Fruit fly (Drosophila melanogaster) whole organism, embryonic: ENCODE measurements around the gene CG33282.

ENCODE experiments used
- Abd-B ChIP-seq: fragments of 200-800 bp; sonication (Bioruptor generic); optimal IDR thresholded peaks from 2 replicates; lab custom pipeline; 2018; ENCODE audit warnings: missing biosample characterization, mild to moderate bottlenecking, missing genetic modification characterization, moderate library complexity
- Bdp1 ChIP-seq: fragments of 200-800 bp; sonication (Bioruptor generic); optimal IDR thresholded peaks from 3 replicates; lab custom pipeline; 2016; ENCODE audit warnings: missing biosample characterization, missing genetic modification characterization
- CG1024 ChIP-seq: fragments of 200-800 bp; sonication (Bioruptor generic); IDR thresholded peaks from 2 replicates; pipeline ENCODE4 v1.3.6; 2022; ENCODE audit warnings: missing biosample characterization, missing genetic modification characterization
- CG10366 ChIP-seq: fragments of 200-800 bp; sonication (Bioruptor generic); IDR thresholded peaks from 2 replicates; pipeline ENCODE4 v1.3.6; 2022; ENCODE audit warnings: missing biosample characterization, missing genetic modification characterization
- CG11085 ChIP-seq: fragments of 200-800 bp; sonication (Bioruptor generic); IDR thresholded peaks from 2 replicates; pipeline ENCODE4 v1.3.6; 2022; ENCODE audit warnings: missing biosample characterization, missing genetic modification characterization
- CG11398 ChIP-seq: fragments of 200-800 bp; sonication (Bioruptor generic); optimal IDR thresholded peaks from 2 replicates; lab custom pipeline; 2016; ENCODE audit warnings: missing biosample characterization, missing genetic modification characterization
- CG12071 ChIP-seq: fragments of 200-800 bp; sonication (Bioruptor generic); optimal IDR thresholded peaks from 3 replicates; lab custom pipeline; 2018; ENCODE audit warnings: missing biosample characterization, mild to moderate bottlenecking, missing genetic modification characterization
- CG12769 ChIP-seq: fragments of 200-800 bp; sonication (Bioruptor generic); optimal IDR thresholded peaks from 2 replicates; lab custom pipeline; 2019; ENCODE audit warnings: missing biosample characterization, mild to moderate bottlenecking, missing genetic modification characterization, moderate library complexity
- CG13894 ChIP-seq: fragments of 200-800 bp; sonication (Bioruptor generic); optimal IDR thresholded peaks from 3 replicates; lab custom pipeline; 2018; ENCODE audit warnings: missing biosample characterization, mild to moderate bottlenecking, missing genetic modification characterization, moderate library complexity
- CG14441 ChIP-seq: fragments of 200-800 bp; sonication (Bioruptor generic); IDR thresholded peaks from 2 replicates; pipeline ENCODE4 v1.3.6; 2022; ENCODE audit warnings: missing biosample characterization, missing genetic modification characterization
- CG15269 ChIP-seq: fragments of 200-800 bp; sonication (Bioruptor generic); optimal IDR thresholded peaks from 2 replicates; lab custom pipeline; 2018; ENCODE audit warnings: missing biosample characterization, mild to moderate bottlenecking, missing genetic modification characterization, moderate library complexity
- CG17359 ChIP-seq: fragments of 200-800 bp; sonication (Bioruptor generic); optimal IDR thresholded peaks from 3 replicates; lab custom pipeline; 2018; ENCODE audit warnings: missing biosample characterization, mild to moderate bottlenecking, missing genetic modification characterization, moderate library complexity
- CG17912 ChIP-seq: fragments of 200-800 bp; sonication (Bioruptor generic); optimal IDR thresholded peaks from 2 replicates; lab custom pipeline; 2018; ENCODE audit warnings: missing biosample characterization, mild to moderate bottlenecking, missing genetic modification characterization
- CG2120 ChIP-seq: fragments of 200-800 bp; sonication (Bioruptor generic); optimal IDR thresholded peaks from 3 replicates; lab custom pipeline; 2016; ENCODE audit warnings: missing biosample characterization, missing genetic modification characterization
- CG2199 ChIP-seq: fragments of 200-800 bp; sonication (Bioruptor generic); IDR thresholded peaks from 3 replicates; pipeline ENCODE4 v1.3.6; 2022; ENCODE audit warnings: missing biosample characterization, missing genetic modification characterization
- CG31388 ChIP-seq: fragments of 200-800 bp; sonication (Bioruptor generic); optimal IDR thresholded peaks from 2 replicates; lab custom pipeline; 2016; ENCODE audit warnings: missing biosample characterization, missing genetic modification characterization
- CG34376 ChIP-seq: fragments of 200-800 bp; sonication (Bioruptor generic); optimal IDR thresholded peaks from 2 replicates; lab custom pipeline; 2018; ENCODE audit warnings: missing biosample characterization, mild to moderate bottlenecking, missing genetic modification characterization
- CG4328 ChIP-seq: fragments of 200-800 bp; sonication (Bioruptor generic); optimal IDR thresholded peaks from 3 replicates; lab custom pipeline; 2017; ENCODE audit warnings: missing biosample characterization, missing genetic modification reagents, missing genetic modification characterization
- CG6813 ChIP-seq: fragments of 200-800 bp; sonication (Bioruptor generic); optimal IDR thresholded peaks from 2 replicates; lab custom pipeline; 2017; ENCODE audit warnings: missing biosample characterization, missing genetic modification characterization, mild to moderate bottlenecking, moderate library complexity, missing genetic modification reagents
- CG7271 ChIP-seq: fragments of 200-800 bp; sonication (Bioruptor generic); optimal IDR thresholded peaks from 2 replicates; lab custom pipeline; 2018; ENCODE audit warnings: missing biosample characterization, mild to moderate bottlenecking, missing genetic modification characterization, moderate library complexity
- CG8281 ChIP-seq: fragments of 200-800 bp; sonication (Bioruptor generic); optimal IDR thresholded peaks from 2 replicates; lab custom pipeline; 2018; ENCODE audit warnings: missing biosample characterization, mild to moderate bottlenecking, missing genetic modification characterization, moderate library complexity
- CG9215 ChIP-seq: fragments of 200-800 bp; sonication (Bioruptor generic); IDR thresholded peaks from 2 replicates; pipeline ENCODE4 v1.3.6; 2022; ENCODE audit warnings: missing biosample characterization, missing genetic modification characterization
- Dfd ChIP-seq, 2 experiments: fragments of >200 bp; optimal IDR thresholded peaks; 2 replicates each; lab custom pipeline; 2017; ENCODE audit warnings: missing biosample characterization in 2 of 2, missing genetic modification characterization in 2 of 2
- Dll ChIP-seq: fragments of 200-800 bp; sonication (Bioruptor generic); IDR thresholded peaks from 4 replicates; pipeline ENCODE4 v1.3.6; 2022; ENCODE audit warnings: missing biosample characterization, missing genetic modification characterization; ENCODE audit not compliant: partially characterized antibody
- E2f2 ChIP-seq: fragments of 200-800 bp; sonication (Bioruptor generic); IDR thresholded peaks from 2 replicates; pipeline ENCODE4 v1.3.6; 2022; ENCODE audit warnings: missing biosample characterization, missing genetic modification characterization
- Fer2 ChIP-seq: fragments of 200-800 bp; sonication (Bioruptor generic); optimal IDR thresholded peaks from 2 replicates; lab custom pipeline; 2018; ENCODE audit warnings: missing biosample characterization, mild to moderate bottlenecking, missing genetic modification characterization, moderate library complexity
- HHEX ChIP-seq: fragments of 200-800 bp; sonication (Bioruptor generic); optimal IDR thresholded peaks from 3 replicates; lab custom pipeline; 2017; ENCODE audit warnings: missing biosample characterization, mild to moderate bottlenecking, missing genetic modification characterization, missing genetic modification reagents
- Hmr ChIP-seq: fragments of 200-800 bp; sonication (Bioruptor generic); optimal IDR thresholded peaks from 3 replicates; lab custom pipeline; 2017; ENCODE audit warnings: mild to moderate bottlenecking, missing biosample characterization, missing genetic modification reagents, missing genetic modification characterization
- Opbp ChIP-seq: fragments of 200-800 bp; sonication (Bioruptor generic); IDR thresholded peaks from 3 replicates; pipeline ENCODE4 v1.3.6; 2022; ENCODE audit warnings: missing biosample characterization, missing genetic modification characterization; ENCODE audit not compliant: partially characterized antibody
- Sry-δ ChIP-seq: fragments of 200-800 bp; sonication (Bioruptor generic); optimal IDR thresholded peaks from 2 replicates; lab custom pipeline; 2016; ENCODE audit warnings: missing biosample characterization, missing genetic modification characterization
- Taf1 ChIP-seq: fragments of 200-800 bp; sonication (Bioruptor generic); IDR thresholded peaks from 2 replicates; pipeline ENCODE4 v1.3.6; 2022; ENCODE audit warnings: missing biosample characterization, missing genetic modification characterization
- Vsx1 ChIP-seq: fragments of 200-800 bp; sonication (Bioruptor generic); optimal IDR thresholded peaks from 2 replicates; lab custom pipeline; 2017; ENCODE audit warnings: missing biosample characterization, mild to moderate bottlenecking, missing genetic modification characterization, missing genetic modification reagents
- ac ChIP-seq: fragments of 200-800 bp; sonication (Bioruptor generic); optimal IDR thresholded peaks from 3 replicates; lab custom pipeline; 2017; ENCODE audit warnings: missing biosample characterization, mild to moderate bottlenecking, missing genetic modification characterization
- al ChIP-seq: fragments of 200-800 bp; sonication (Bioruptor generic); IDR thresholded peaks from 2 replicates; pipeline ENCODE4 v1.3.6; 2022; ENCODE audit warnings: missing biosample characterization, missing genetic modification characterization
- ap ChIP-seq: fragments of 200-800 bp; sonication (Bioruptor generic); IDR thresholded peaks from 2 replicates; pipeline ENCODE4 v1.3.6; 2022; ENCODE audit warnings: missing biosample characterization, missing genetic modification characterization
- ash1 ChIP-seq: fragments of 200-800 bp; sonication (Bioruptor generic); optimal IDR thresholded peaks from 2 replicates; lab custom pipeline; 2018; ENCODE audit warnings: missing biosample characterization, mild to moderate bottlenecking, missing genetic modification characterization
- croc ChIP-seq: fragments of 200-800 bp; sonication (Bioruptor generic); conservative IDR thresholded peaks from 3 replicates; pipeline ENCODE4 v1.3.6; 2022; ENCODE audit warnings: missing biosample characterization, missing genetic modification characterization
- dm ChIP-seq: fragments of 200-800 bp; sonication (Bioruptor generic); optimal IDR thresholded peaks from 3 replicates; lab custom pipeline; 2016; ENCODE audit warnings: missing biosample characterization, missing genetic modification characterization
- dmrt99B ChIP-seq: fragments of 200-800 bp; sonication (Bioruptor generic); optimal IDR thresholded peaks from 2 replicates; lab custom pipeline; 2018; ENCODE audit warnings: missing biosample characterization, mild to moderate bottlenecking, missing genetic modification characterization, moderate library complexity
- emc ChIP-seq: fragments of 200-800 bp; sonication (Bioruptor generic); optimal IDR thresholded peaks from 2 replicates; lab custom pipeline; 2016; ENCODE audit warnings: missing biosample characterization, missing genetic modification characterization
- fd64A ChIP-seq: fragments of 200-800 bp; sonication (Bioruptor generic); optimal IDR thresholded peaks from 3 replicates; lab custom pipeline; 2018; ENCODE audit warnings: missing biosample characterization, mild to moderate bottlenecking, missing genetic modification characterization
- gcm2 ChIP-seq: fragments of 200-800 bp; sonication (Bioruptor generic); optimal IDR thresholded peaks from 2 replicates; lab custom pipeline; 2016; ENCODE audit warnings: missing biosample characterization, missing genetic modification characterization
- grau ChIP-seq: fragments of 200-800 bp; optimal IDR thresholded peaks from 3 replicates; lab custom pipeline; 2019; ENCODE audit warnings: missing biosample characterization, mild to moderate bottlenecking, missing genetic modification characterization, moderate library complexity
- ham ChIP-seq: fragments of 200-800 bp; sonication (Bioruptor generic); IDR thresholded peaks from 2 replicates; pipeline ENCODE4 v1.3.6; 2022; ENCODE audit warnings: missing biosample characterization, missing genetic modification characterization
- ind ChIP-seq: fragments of 200-800 bp; sonication (Bioruptor generic); optimal IDR thresholded peaks from 3 replicates; lab custom pipeline; 2016; ENCODE audit warnings: missing biosample characterization, missing genetic modification characterization
- mirr ChIP-seq: fragments of 200-800 bp; sonication (Bioruptor generic); optimal IDR thresholded peaks from 3 replicates; lab custom pipeline; 2018; ENCODE audit warnings: missing biosample characterization, mild to moderate bottlenecking, missing genetic modification characterization
- odd ChIP-seq: fragments of 200-800 bp; sonication (Bioruptor generic); optimal IDR thresholded peaks from 2 replicates; lab custom pipeline; 2017; ENCODE audit warnings: missing biosample characterization, mild to moderate bottlenecking, missing genetic modification characterization
- phol ChIP-seq: fragments of 200-800 bp; sonication (Bioruptor generic); optimal IDR thresholded peaks from 3 replicates; lab custom pipeline; 2018; ENCODE audit warnings: missing biosample characterization, mild to moderate bottlenecking, missing genetic modification characterization, moderate library complexity
- row ChIP-seq: fragments of 200-800 bp; sonication (Bioruptor generic); IDR thresholded peaks from 3 replicates; pipeline ENCODE4 v1.3.6; 2022; ENCODE audit warnings: missing biosample characterization, missing genetic modification characterization

CG33282 gene

DNA sequence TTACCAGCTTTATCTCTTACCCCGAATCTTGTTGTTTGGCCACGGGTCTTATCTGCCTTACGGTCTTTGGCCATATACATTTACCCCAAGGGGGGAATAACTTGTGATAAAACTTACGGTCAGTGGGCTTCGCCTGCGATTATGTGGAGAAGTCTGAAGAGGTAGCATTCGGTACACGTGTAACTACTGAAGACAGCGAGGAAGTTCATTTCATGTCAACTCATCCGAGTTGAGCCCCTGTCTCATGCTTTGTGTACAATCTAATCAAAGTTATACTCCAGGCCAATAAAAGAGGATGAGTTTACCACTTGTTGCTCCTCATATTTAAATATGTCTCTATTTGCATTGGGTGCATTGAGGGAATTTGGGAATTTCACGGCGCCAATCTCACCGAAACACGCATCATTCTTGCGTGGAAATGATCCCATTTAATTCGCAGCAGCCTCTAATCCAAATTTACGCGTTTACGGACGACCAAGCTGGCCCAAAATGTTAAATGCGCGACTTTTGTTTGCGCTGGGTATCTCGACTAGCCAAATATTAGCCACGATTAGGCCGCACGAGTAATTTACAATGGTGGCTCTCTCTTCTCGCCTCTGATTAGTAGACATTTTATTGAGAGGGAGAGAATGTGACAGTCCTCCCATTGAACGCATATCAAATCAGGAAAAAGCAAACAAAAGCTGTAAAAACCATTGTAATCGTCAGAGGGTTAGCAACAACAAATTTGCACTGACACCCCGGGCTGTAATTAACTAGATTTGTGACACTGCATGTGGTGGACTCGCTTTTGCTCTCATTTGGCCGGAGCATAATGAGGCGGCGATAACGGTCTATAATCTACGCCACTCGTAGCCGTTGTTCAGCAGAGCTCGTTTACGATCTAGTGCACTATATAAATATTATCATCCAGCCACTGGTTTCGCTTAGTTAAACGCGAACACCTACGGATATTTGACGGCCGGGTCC is 4.1 kb upstream of the CG33282 start, which contains the start of gene CG33281 (continued):
- TF ChIP-seq gcm2 (no peak), Dfd (GFP tag; optimal IDR thresholded peaks at IDR 0.05; lab: Kevin White, UChicago) (no peak), CG4328 (GFP tag; lab: Kevin White, UChicago) (peak; percentile 63), ham (GFP tag; lab: Robert Waterston, UW) (no peak), Dll (GFP tag; lab: Robert Waterston, UW) (no peak), CG7271 (tag; lab: Kevin White, UChicago) (no peak), al (GFP tag; lab: Robert Waterston, UW) (no peak), ind (GFP tag; lab: Kevin White, UChicago) (no peak), Taf1 (no peak), CG6813 (GFP tag; lab: Kevin White, UChicago) (peak; percentile 56), CG34376 (GFP tag; lab: Kevin White, UChicago) (peak; percentile 43), odd (GFP tag; lab: Kevin White, UChicago) (no peak), CG8281 (tag; lab: Kevin White, UChicago) (peak; percentile 29), CG1024 (no peak), dmrt99B (peak; percentile 11), CG2199 (GFP tag; lab: Robert Waterston, UW) (no peak), phol (no peak), CG12071 (GFP tag; lab: Kevin White, UChicago) (peak; percentile 73), ac (no peak), E2f2 (GFP tag; lab: Robert Waterston, UW) (no peak), CG2120 (GFP tag; lab: Kevin White, UChicago) (no peak), Fer2 (tag; lab: Kevin White, UChicago) (peak; percentile 71), CG13894 (tag; lab: Kevin White, UChicago) (peak; percentile 81), Abd-B (GFP tag; lab: Kevin White, UChicago) (no peak), CG10366 (no peak), CG12769 (no peak), fd64A (GFP tag; lab: Kevin White, UChicago) (peak; percentile 70), Sry-δ (GFP tag; lab: Kevin White, UChicago) (no peak), CG17912 (no peak), row (GFP tag; lab: Robert Waterston, UW) (no peak), dm (GFP tag; lab: Kevin White, UChicago) (no peak), CG9215 (GFP tag; lab: Robert Waterston, UW) (no peak), emc (GFP tag; lab: Kevin White, UChicago) (no peak), Hmr (GFP tag; lab: Kevin White, UChicago) (peak; percentile 30), HHEX (GFP tag; lab: Kevin White, UChicago) (peak; percentile 75), CG17359 (tag; lab: Kevin White, UChicago) (no peak), ash1 (GFP tag; lab: Kevin White, UChicago) (no peak), grau (tag; lab: Kevin White, UChicago) (no peak), Bdp1 (no peak), CG14441 (GFP tag; lab: Robert Waterston, UW) (no peak), CG31388 (GFP tag; lab: Kevin White, UChicago) (no peak), CG15269 (tag; lab: Kevin White, UChicago) (no peak), ap (GFP tag; lab: Robert Waterston, UW) (no peak), CG11398 (GFP tag; lab: Kevin White, UChicago) (no peak), mirr (peak; percentile 67), CG11085 (no peak), Opbp (GFP tag; lab: Robert Waterston, UW) (no peak), croc (GFP tag; lab: Robert Waterston, UW) (no peak), Vsx1 (GFP tag; lab: Kevin White, UChicago) (no peak)
